Fruit fly (Drosophila melanogaster): ENCODE results near the gene CG4281.

dm6 chrX:2036800-2037488 is 28.0 kb downstream of the CG4281 start:
- TF ChIP-seq spab (GFP tag; optimal IDR thresholded peaks at IDR 0.05), result no peak
- peak; percentile 8 for TF ChIP-seq achi (GFP tag; optimal IDR thresholded peaks at IDR 0.05)
- peak; percentile 47 for TF ChIP-seq CG4318 (GFP tag; optimal IDR thresholded peaks at IDR 0.05)
- no peak for TF ChIP-seq CG1621 (tag; optimal IDR thresholded peaks at IDR 0.05)
- no peak for TF ChIP-seq CG6792 (GFP tag; optimal IDR thresholded peaks at IDR 0.05)
- TF ChIP-seq Hr39 (GFP tag; optimal IDR thresholded peaks at IDR 0.05), result peak; percentile 28
- TF ChIP-seq fkh (GFP tag; optimal IDR thresholded peaks at IDR 0.05), result no peak
- no peak for TF ChIP-seq dac (GFP tag; optimal IDR thresholded peaks at IDR 0.05)
- peak; percentile 3 for TF ChIP-seq CG34406 (GFP tag; optimal IDR thresholded peaks at IDR 0.05)
- peak; percentile 23 for TF ChIP-seq pdm3 (GFP tag; optimal IDR thresholded peaks at IDR 0.05)
- TF ChIP-seq lz (GFP tag; optimal IDR thresholded peaks at IDR 0.05), result peak; percentile 54
- no peak for TF ChIP-seq CG9139 (GFP tag; optimal IDR thresholded peaks at IDR 0.05)
- TF ChIP-seq CG8119 (GFP tag; IDR thresholded peaks at IDR 0.05), result peak; percentile 38; the same call in 1 of the 3 replicates
